Fruit fly (Drosophila melanogaster): ENCODE data around the gene CG32354.

The CG32354 gene

DNA sequence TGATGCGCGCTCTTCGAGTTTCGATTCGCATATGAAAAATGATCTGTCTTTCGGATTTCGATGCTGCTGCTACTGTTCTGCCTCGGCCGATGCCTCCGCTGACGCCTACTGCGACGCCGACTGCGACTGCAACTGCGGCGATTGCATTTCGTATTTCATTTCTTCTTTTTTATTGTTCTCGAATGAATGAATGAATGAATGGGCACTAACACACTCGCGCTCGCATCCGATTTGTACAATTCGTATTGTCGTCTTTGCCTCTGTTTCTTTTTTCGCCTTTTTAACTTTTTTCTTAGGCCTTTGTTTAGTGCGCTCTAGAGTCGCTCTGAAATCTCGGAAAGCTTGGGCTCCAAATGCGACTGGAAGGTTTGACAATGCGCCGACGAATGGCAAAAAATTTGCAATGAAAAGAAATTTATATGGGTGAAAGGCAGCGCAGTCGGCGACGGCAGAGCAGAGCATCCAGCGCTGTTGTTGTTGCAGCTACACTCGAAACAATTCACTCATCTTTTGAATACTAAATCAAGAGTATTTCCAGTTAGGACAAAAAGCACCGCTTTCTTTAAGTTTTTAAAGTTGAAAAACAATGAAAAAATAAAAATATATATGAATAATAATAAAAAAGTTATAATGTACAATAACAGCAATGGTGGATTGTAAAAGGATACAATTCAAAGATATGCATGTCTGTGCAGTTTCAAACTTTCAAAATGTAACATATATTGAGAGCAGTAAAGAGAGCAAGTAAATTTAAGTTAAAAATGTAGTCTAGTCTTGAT lies at the start of gene CG32354:
Gene CG32354, minus strand, starts transcription at position 398 of the 779 bp plus-strand sequence.
- no peak for TF ChIP-seq ttk (optimal IDR thresholded peaks at IDR 0.05)
- no peak for TF ChIP-seq h (optimal IDR thresholded peaks at IDR 0.05)
- TF ChIP-seq Myc (optimal IDR thresholded peaks at IDR 0.05), result no peak
- TF ChIP-seq psq (optimal IDR thresholded peaks at IDR 0.05), result no peak
- no peak for TF ChIP-seq Sin3A (optimal IDR thresholded peaks at IDR 0.05)
- no peak for TF ChIP-seq insv (optimal IDR thresholded peaks at IDR 0.05)

dm6 chr3L:8461229-8462004 lies 39.4 kb upstream of the CG32354 start:
- TF ChIP-seq insv (optimal IDR thresholded peaks at IDR 0.05) (no peak), Myc (optimal IDR thresholded peaks at IDR 0.05) (no peak), ttk (optimal IDR thresholded peaks at IDR 0.05) (no peak), Sin3A (optimal IDR thresholded peaks at IDR 0.05) (no peak), psq (optimal IDR thresholded peaks at IDR 0.05) (no peak), h (optimal IDR thresholded peaks at IDR 0.05) (no peak)

- TF ChIP-seq ttk (optimal IDR thresholded peaks at IDR 0.05) (no peak), insv (optimal IDR thresholded peaks at IDR 0.05) (no peak), Sin3A (optimal IDR thresholded peaks at IDR 0.05) (no peak), Myc (optimal IDR thresholded peaks at IDR 0.05) (no peak), h (optimal IDR thresholded peaks at IDR 0.05) (no peak), psq (optimal IDR thresholded peaks at IDR 0.05) (no peak)
These were observed 38.3 kb upstream of the CG32354 start for dm6 chr3L:8460050-8460878.

DNA sequence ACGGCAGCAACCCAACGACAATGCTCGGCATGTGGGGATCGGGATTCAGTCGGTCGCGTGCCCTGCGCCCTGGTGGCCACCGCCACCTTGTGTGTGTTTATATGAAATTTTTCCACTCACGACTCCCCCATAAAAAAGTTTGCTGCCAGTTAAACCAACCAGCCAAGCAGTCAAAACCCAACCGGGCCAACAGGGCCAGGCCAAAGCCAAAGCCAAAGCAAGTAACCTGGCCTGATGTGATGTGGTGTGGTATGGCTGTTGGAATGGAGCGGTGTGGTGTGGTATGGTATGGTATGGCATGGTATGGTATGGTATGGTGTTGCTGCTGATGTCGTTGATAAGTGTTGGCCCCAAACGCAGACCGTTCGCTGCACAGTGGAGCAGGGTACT lies 37.6 kb upstream of the CG32354 start:
- TF ChIP-seq ttk (optimal IDR thresholded peaks at IDR 0.05), result no peak
- TF ChIP-seq h (optimal IDR thresholded peaks at IDR 0.05), result no peak
- TF ChIP-seq Myc (optimal IDR thresholded peaks at IDR 0.05), result no peak
- TF ChIP-seq Sin3A (optimal IDR thresholded peaks at IDR 0.05), result no peak
- no peak for TF ChIP-seq insv (optimal IDR thresholded peaks at IDR 0.05)
- no peak for TF ChIP-seq psq (optimal IDR thresholded peaks at IDR 0.05)

DNA sequence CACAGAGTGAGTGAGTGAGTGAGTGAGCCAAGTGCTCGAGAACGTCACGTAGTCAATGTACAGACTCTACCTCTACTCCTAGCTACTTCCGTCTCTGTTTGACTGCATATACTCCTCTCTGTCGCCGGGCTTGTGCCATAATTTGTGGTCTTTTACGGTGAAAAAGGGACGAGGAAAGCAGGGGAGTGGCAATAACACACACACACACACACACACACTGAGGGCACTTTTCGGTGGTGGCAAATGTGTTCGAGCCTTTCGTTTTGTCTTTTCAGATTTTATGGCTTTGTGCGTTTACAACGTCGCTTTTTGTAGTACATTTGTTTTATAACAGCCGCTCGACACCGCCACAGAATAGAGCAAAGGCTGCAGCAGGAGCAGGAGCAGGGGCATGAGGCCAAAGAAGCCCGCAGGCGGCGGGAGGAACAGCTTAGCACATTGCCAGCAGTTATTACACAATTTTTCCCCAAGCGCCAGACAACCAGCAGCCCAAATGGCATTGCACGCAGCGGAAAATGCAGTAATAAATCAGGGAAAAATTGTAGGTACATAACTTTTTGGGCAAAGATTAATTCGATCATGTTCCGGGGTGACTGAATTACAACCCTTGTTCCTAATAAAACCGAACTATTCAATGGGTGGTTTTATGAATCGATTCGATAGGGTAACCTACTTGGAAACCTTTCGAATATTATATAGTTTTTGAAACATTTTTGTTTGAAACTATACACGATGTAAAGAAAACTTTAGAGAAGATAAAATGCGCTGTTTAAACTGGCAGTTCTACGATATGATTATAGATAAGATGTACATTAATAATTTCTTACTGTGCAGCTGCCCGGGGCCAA lies 37.0 kb upstream of the CG32354 start:
- TF ChIP-seq Sin3A (optimal IDR thresholded peaks at IDR 0.05), result no peak
- no peak for TF ChIP-seq ttk (optimal IDR thresholded peaks at IDR 0.05)
- TF ChIP-seq Myc (optimal IDR thresholded peaks at IDR 0.05), result no peak
- TF ChIP-seq psq (optimal IDR thresholded peaks at IDR 0.05), result no peak
- TF ChIP-seq insv (optimal IDR thresholded peaks at IDR 0.05), result no peak
- no peak for TF ChIP-seq h (optimal IDR thresholded peaks at IDR 0.05)

DNA sequence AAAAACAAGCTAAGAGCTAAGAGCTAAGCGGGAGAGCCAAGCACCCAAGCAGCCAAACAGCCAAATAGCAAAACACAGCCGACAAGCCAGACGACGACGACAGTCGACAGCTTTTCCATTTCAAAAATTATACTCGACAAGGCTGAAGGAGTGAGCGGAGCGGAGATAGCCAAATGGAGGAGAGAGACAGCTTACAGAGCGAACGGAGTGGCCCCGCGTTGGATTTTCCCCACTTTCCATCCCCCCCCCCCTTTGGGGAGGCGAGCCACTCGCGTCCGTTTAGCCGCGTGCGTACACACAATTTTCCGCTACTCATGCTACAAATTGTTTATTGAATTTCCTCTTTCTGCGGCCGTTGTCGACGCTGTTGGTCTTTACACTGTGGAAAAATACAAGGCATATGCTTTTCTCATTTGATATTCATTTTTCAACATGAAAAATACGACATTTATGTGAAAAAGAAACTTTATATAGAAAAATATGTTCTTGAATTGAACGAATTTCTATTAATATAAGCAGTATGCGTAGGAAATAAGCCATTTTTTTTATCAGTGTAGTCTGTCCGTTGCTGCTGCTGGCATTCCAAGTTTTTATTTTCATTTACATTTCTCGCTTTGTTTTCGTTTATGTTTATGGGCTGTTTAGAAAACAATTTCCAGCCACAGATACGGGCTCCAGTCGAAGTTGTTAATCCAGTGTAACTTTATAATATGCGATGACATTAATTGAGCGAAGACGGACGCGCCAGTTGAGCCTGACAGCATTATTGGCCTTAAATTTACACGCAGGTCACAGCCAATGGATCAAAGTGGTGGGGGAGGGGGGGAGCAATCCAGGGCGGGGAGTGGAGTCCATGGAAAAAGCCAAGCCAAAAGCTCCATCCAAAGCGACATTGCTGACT lies 36.1 kb upstream of the CG32354 start:
- TF ChIP-seq ttk (optimal IDR thresholded peaks at IDR 0.05) (no peak), Myc (optimal IDR thresholded peaks at IDR 0.05) (no peak), Sin3A (optimal IDR thresholded peaks at IDR 0.05) (no peak), insv (optimal IDR thresholded peaks at IDR 0.05) (no peak), psq (optimal IDR thresholded peaks at IDR 0.05) (no peak), h (optimal IDR thresholded peaks at IDR 0.05) (no peak)

DNA sequence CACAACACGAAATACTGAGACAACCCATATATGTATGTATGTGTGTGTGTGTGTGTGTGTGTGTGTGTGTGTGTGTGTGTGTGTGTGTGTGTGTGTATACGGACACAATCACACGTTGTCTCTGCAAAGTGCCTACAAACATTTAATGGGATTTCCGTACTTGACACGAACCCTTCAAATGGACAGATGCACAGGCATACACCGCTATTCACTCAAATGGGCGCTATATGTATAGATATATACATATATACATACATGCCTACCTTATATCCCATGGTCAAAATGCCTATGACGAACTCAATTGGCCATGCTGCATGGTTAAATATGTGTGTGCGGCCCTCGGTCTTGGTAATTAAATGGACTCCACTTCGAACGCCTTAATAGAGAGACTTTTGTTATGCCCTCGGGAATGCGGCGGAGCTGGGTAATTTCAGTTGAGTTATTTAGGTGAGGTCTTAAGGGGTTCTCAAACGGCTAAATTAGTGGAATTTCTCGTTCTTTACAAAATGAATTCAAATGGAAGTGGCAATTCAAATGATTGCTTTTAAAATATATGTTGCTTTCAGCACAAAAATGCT lies 34.6 kb upstream of the CG32354 start:
- TF ChIP-seq psq (optimal IDR thresholded peaks at IDR 0.05) (no peak), insv (optimal IDR thresholded peaks at IDR 0.05) (no peak), Sin3A (optimal IDR thresholded peaks at IDR 0.05) (no peak), Myc (optimal IDR thresholded peaks at IDR 0.05) (no peak), ttk (optimal IDR thresholded peaks at IDR 0.05) (no peak), h (optimal IDR thresholded peaks at IDR 0.05) (no peak)

DNA sequence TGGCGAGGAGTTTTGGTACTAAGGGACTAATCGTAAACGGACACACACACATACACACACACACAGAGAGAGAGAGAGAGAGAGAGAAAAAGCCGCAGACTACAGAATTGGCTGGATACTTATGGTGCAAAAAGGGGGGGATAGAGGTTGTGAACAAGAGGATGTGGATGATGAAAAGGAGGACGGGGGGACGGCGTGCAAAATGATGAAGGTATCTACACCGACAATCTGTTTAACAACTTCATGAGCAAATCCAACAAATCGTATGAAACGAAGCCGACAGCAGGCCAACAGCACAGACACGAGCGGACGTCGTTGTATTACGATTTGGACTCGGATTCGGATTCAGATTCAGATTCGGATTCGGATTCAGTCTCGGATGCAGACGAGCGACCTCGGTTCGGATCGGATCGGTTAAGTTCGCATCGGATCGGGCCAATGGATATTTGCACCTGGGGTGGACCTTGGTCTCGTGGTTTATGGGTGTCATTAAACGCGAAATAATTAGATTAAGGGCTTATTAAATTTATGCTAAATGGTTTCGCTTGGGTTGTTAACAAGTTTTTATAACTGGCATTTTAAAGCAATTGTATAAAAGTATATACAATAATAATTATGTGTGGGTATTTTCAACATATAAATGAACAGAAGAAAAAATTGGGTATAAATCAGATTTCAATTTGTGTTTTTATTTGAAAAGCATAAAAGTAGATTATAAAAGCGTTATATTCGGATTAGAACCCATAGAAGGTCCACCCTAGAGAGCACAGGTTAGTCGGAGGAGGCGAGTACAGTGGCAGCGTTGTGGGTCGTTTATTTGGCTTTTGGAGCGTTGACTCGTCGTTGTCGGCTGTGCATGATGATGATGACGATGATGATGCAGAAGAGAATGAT lies 33.3 kb upstream of the CG32354 start:
- no peak for TF ChIP-seq psq (optimal IDR thresholded peaks at IDR 0.05)
- no peak for TF ChIP-seq Myc (optimal IDR thresholded peaks at IDR 0.05)
- TF ChIP-seq ttk (optimal IDR thresholded peaks at IDR 0.05), result no peak
- TF ChIP-seq Sin3A (optimal IDR thresholded peaks at IDR 0.05), result no peak
- TF ChIP-seq h (optimal IDR thresholded peaks at IDR 0.05), result no peak
- no peak for TF ChIP-seq insv (optimal IDR thresholded peaks at IDR 0.05)
